Worm (Caenorhabditis elegans) whole organism, L3 larva: ENCODE results near the gene F49E10.2.
A peak's percentile ranks its signal among the peaks of the same experiment; 100 is the strongest.

ENCODE experiments used
- R02D3.7 ChIP-seq: fragments of 150-350 bp; optimal IDR thresholded peaks from 2 replicates; lab custom pipeline; 2014; ENCODE audit warnings: missing biosample characterization, missing genetic modification characterization
- ZK546.5 ChIP-seq: sonication (generic microtip); optimal IDR thresholded peaks from 2 replicates; lab custom pipeline; 2017; ENCODE audit warnings: missing biosample characterization, missing genetic modification characterization
- aly-2 ChIP-seq: fragments of 150-350 bp; optimal IDR thresholded peaks from 2 replicates; lab custom pipeline; 2014; ENCODE audit warnings: missing biosample characterization, missing genetic modification characterization
- ama-1 ChIP-seq: fragments of 150-350 bp; optimal IDR thresholded peaks from 2 replicates; lab custom pipeline; 2018
- ceh-16 ChIP-seq: sonication (generic microtip); optimal IDR thresholded peaks from 2 replicates; lab custom pipeline; 2017; ENCODE audit warnings: missing biosample characterization, missing genetic modification characterization
- ceh-28 ChIP-seq: fragments of 150-350 bp; optimal IDR thresholded peaks from 2 replicates; lab custom pipeline; 2014; ENCODE audit warnings: missing biosample characterization, missing genetic modification reagents, missing genetic modification characterization
- ceh-82 ChIP-seq: fragments of 150-350 bp; optimal IDR thresholded peaks from 2 replicates; lab custom pipeline; 2014; ENCODE audit warnings: missing biosample characterization, missing genetic modification characterization
- ceh-9 ChIP-seq: sonication (generic microtip); optimal IDR thresholded peaks from 2 replicates; lab custom pipeline; 2018; ENCODE audit warnings: missing biosample characterization, missing genetic modification characterization
- daf-12 ChIP-seq: fragments of 150-350 bp; optimal IDR thresholded peaks from 2 replicates; lab custom pipeline; 2014; ENCODE audit warnings: missing biosample characterization, missing genetic modification reagents, missing genetic modification characterization
- egl-27 ChIP-seq: sonication (generic microtip); optimal IDR thresholded peaks from 4 replicates; lab custom pipeline; 2017; ENCODE audit warnings: missing biosample characterization, missing genetic modification reagents, missing genetic modification characterization
- egl-5 ChIP-seq: fragments of 150-350 bp; optimal IDR thresholded peaks from 2 replicates; lab custom pipeline; 2017; ENCODE audit warnings: missing biosample characterization, missing genetic modification reagents, missing genetic modification characterization, inconsistent platforms
- elt-1 ChIP-seq: fragments of 150-350 bp; optimal IDR thresholded peaks from 2 replicates; lab custom pipeline; 2014; ENCODE audit warnings: missing biosample characterization, missing genetic modification characterization
- elt-2 ChIP-seq: sonication (generic microtip); optimal IDR thresholded peaks from 2 replicates; lab custom pipeline; 2016; ENCODE audit warnings: missing genetic modification reagents, mild to moderate bottlenecking, missing genetic modification characterization, missing compliant biosample characterization
- elt-3 ChIP-seq, 3 experiments: fragments of 150-350 bp in 1 of 3; sonication (generic microtip) in 2 of 3; optimal IDR thresholded peaks; 2 replicates in 2 of 3; 4 replicates in 1 of 3; lab custom pipeline; 2014 to 2017; ENCODE audit warnings: missing biosample characterization in 3 of 3, missing genetic modification characterization in 3 of 3
- eor-1 ChIP-seq, 2 experiments: fragments of 150-350 bp; optimal IDR thresholded peaks; 2 replicates each; lab custom pipeline; 2014 to 2018; ENCODE audit warnings: missing biosample characterization in 2 of 2, missing genetic modification characterization in 2 of 2
- fkh-10 ChIP-seq: sonication (generic microtip); optimal IDR thresholded peaks from 2 replicates; lab custom pipeline; 2017; ENCODE audit warnings: missing biosample characterization, missing genetic modification reagents, missing genetic modification characterization
- fkh-2 ChIP-seq: fragments of 150-350 bp; optimal IDR thresholded peaks from 2 replicates; lab custom pipeline; 2014; ENCODE audit warnings: missing biosample characterization, missing genetic modification reagents, missing genetic modification characterization
- fos-1 ChIP-seq: fragments of 150-350 bp; optimal IDR thresholded peaks from 2 replicates; lab custom pipeline; 2014; ENCODE audit warnings: missing biosample characterization, missing genetic modification characterization
- hmg-11 ChIP-seq: sonication (generic microtip); optimal IDR thresholded peaks from 2 replicates; lab custom pipeline; 2016; ENCODE audit warnings: missing genetic modification characterization, missing compliant biosample characterization
- jun-1 ChIP-seq: fragments of 150-350 bp; optimal IDR thresholded peaks from 2 replicates; lab custom pipeline; 2014; ENCODE audit warnings: missing biosample characterization, missing genetic modification reagents, missing genetic modification characterization
- lin-15B ChIP-seq: fragments of 150-350 bp; optimal IDR thresholded peaks from 2 replicates; lab custom pipeline; 2014; ENCODE audit warnings: missing biosample characterization, missing genetic modification characterization
- lin-39 ChIP-seq: fragments of 150-350 bp; optimal IDR thresholded peaks from 2 replicates; lab custom pipeline; 2018; ENCODE audit warnings: missing biosample characterization, missing genetic modification reagents, missing genetic modification characterization
- lsy-12 ChIP-seq: sonication (generic microtip); optimal IDR thresholded peaks from 2 replicates; lab custom pipeline; 2016; ENCODE audit warnings: mild to moderate bottlenecking, missing genetic modification characterization, missing compliant biosample characterization
- mdl-1 ChIP-seq: fragments of 150-350 bp; optimal IDR thresholded peaks from 2 replicates; lab custom pipeline; 2014; ENCODE audit warnings: missing biosample characterization, missing genetic modification characterization
- mml-1 ChIP-seq: fragments of 150-350 bp; sonication (generic microtip); optimal IDR thresholded peaks from 3 replicates; lab custom pipeline; 2014; ENCODE audit warnings: missing biosample characterization, missing genetic modification characterization
- nfya-1 ChIP-seq: sonication (generic microtip); optimal IDR thresholded peaks from 2 replicates; lab custom pipeline; 2017; ENCODE audit warnings: missing genetic modification characterization, mild to moderate bottlenecking, missing compliant biosample characterization, antibody characterized with exemption, moderate library complexity; ENCODE audit not compliant: insufficient read depth
- nhr-11 ChIP-seq: fragments of 150-350 bp; optimal IDR thresholded peaks from 2 replicates; lab custom pipeline; 2014; ENCODE audit warnings: missing biosample characterization, missing genetic modification characterization
- nhr-12 ChIP-seq: fragments of 150-350 bp; optimal IDR thresholded peaks from 2 replicates; lab custom pipeline; 2014; ENCODE audit warnings: missing biosample characterization, missing genetic modification characterization
- nhr-23 ChIP-seq: fragments of 150-350 bp; optimal IDR thresholded peaks from 2 replicates; lab custom pipeline; 2014; ENCODE audit warnings: missing biosample characterization, missing genetic modification reagents, missing genetic modification characterization
- nhr-237 ChIP-seq: fragments of 150-350 bp; optimal IDR thresholded peaks from 2 replicates; lab custom pipeline; 2014; ENCODE audit warnings: missing biosample characterization, missing genetic modification characterization
- nhr-25 ChIP-seq: sonication (generic microtip); optimal IDR thresholded peaks from 2 replicates; lab custom pipeline; 2017; ENCODE audit warnings: missing biosample characterization, missing genetic modification characterization
- nhr-28 ChIP-seq: fragments of 150-350 bp; optimal IDR thresholded peaks from 2 replicates; lab custom pipeline; 2014; ENCODE audit warnings: missing biosample characterization, missing genetic modification characterization
- nhr-43 ChIP-seq: sonication (generic microtip); optimal IDR thresholded peaks from 2 replicates; lab custom pipeline; 2016; ENCODE audit warnings: mild to moderate bottlenecking, missing genetic modification characterization, missing compliant biosample characterization; ENCODE audit not compliant: poor library complexity, severe bottlenecking
- nhr-67 ChIP-seq: fragments of 150-350 bp; optimal IDR thresholded peaks from 2 replicates; lab custom pipeline; 2014; ENCODE audit warnings: missing biosample characterization, missing genetic modification characterization
- nhr-76 ChIP-seq: fragments of 150-350 bp; sonication (generic microtip); optimal IDR thresholded peaks from 5 replicates; lab custom pipeline; 2014; ENCODE audit warnings: missing biosample characterization, missing genetic modification characterization
- nhr-77 ChIP-seq: fragments of 150-350 bp; optimal IDR thresholded peaks from 2 replicates; lab custom pipeline; 2014; ENCODE audit warnings: missing biosample characterization, missing genetic modification characterization
- pha-4 ChIP-seq: fragments of 150-350 bp; optimal IDR thresholded peaks from 2 replicates; lab custom pipeline; 2014; ENCODE audit warnings: missing biosample characterization, missing genetic modification reagents, missing genetic modification characterization
- pqm-1 ChIP-seq: fragments of 150-350 bp; optimal IDR thresholded peaks from 2 replicates; lab custom pipeline; 2017; ENCODE audit warnings: missing biosample characterization, missing genetic modification characterization, inconsistent platforms
- sea-2 ChIP-seq: fragments of 150-350 bp; sonication (generic microtip); optimal IDR thresholded peaks from 4 replicates; lab custom pipeline; 2014; ENCODE audit warnings: missing biosample characterization, missing genetic modification reagents, missing genetic modification characterization
- skn-1 ChIP-seq: fragments of 150-350 bp; optimal IDR thresholded peaks from 2 replicates; lab custom pipeline; 2014; ENCODE audit warnings: missing biosample characterization, missing genetic modification characterization
- snpc-4 ChIP-seq: fragments of 150-350 bp; optimal IDR thresholded peaks from 2 replicates; lab custom pipeline; 2014; ENCODE audit warnings: missing biosample characterization, missing genetic modification characterization
- tbx-2 ChIP-seq: sonication (generic microtip); optimal IDR thresholded peaks from 2 replicates; lab custom pipeline; 2016; ENCODE audit warnings: mild to moderate bottlenecking, missing genetic modification characterization, missing compliant biosample characterization
- unc-39 ChIP-seq: sonication (generic microtip); optimal IDR thresholded peaks from 4 replicates; lab custom pipeline; 2017; ENCODE audit warnings: missing biosample characterization, missing genetic modification characterization
- unc-62 ChIP-seq: fragments of 150-350 bp; sonication (generic microtip); optimal IDR thresholded peaks from 4 replicates; lab custom pipeline; 2014; ENCODE audit warnings: missing biosample characterization, missing genetic modification reagents, missing genetic modification characterization
- zag-1 ChIP-seq: fragments of 150-350 bp; optimal IDR thresholded peaks from 2 replicates; lab custom pipeline; 2014; ENCODE audit warnings: missing biosample characterization, missing genetic modification characterization
- ztf-11 ChIP-seq: fragments of 150-350 bp; optimal IDR thresholded peaks from 2 replicates; lab custom pipeline; 2014; ENCODE audit warnings: missing biosample characterization, missing genetic modification characterization
- ztf-4 ChIP-seq: fragments of 150-350 bp; optimal IDR thresholded peaks from 2 replicates; lab custom pipeline; 2014; ENCODE audit warnings: missing biosample characterization, missing genetic modification characterization

The F49E10.2 gene

ce11 chrX:5890080-5890479 is at the start of gene F49E10.2:
F49E10.2 (plus strand) TSS chrX:5890380.
- no peak for TF ChIP-seq ceh-28 (tag; lab: Kevin White, UChicago)
- no peak for TF ChIP-seq nhr-67 (tag; lab: Kevin White, UChicago)
- TF ChIP-seq nhr-77 (tag; lab: Kevin White, UChicago), result no peak
- no peak for TF ChIP-seq lsy-12
- no peak for TF ChIP-seq ztf-11 (tag; lab: Kevin White, UChicago)
- no peak for TF ChIP-seq nhr-237 (tag; lab: Kevin White, UChicago)
- no peak for TF ChIP-seq daf-12
- TF ChIP-seq jun-1 (tag; lab: Kevin White, UChicago), result no peak
- no peak for TF ChIP-seq ZK546.5
- TF ChIP-seq hmg-11 (tag; lab: Kevin White, UChicago), result no peak
- no peak for TF ChIP-seq fkh-2 (tag; lab: Kevin White, UChicago)
- no peak for TF ChIP-seq mml-1 (tag; lab: Kevin White, UChicago)
- TF ChIP-seq mdl-1, result no peak
- TF ChIP-seq, all 47 proteins: peak for 0

- TF ChIP-seq ztf-4 (tag; lab: Kevin White, UChicago) (peak; percentile 94), nfya-1 (tag; lab: Kevin White, UChicago) (peak; percentile 98), sea-2 (GFP tag; lab: Kevin White, UChicago) (no peak), pqm-1 (tag; lab: Kevin White, UChicago) (peak; percentile 98), ceh-16 (peak; percentile 78), daf-12 (peak; percentile 78), nhr-77 (tag; lab: Kevin White, UChicago) (peak; percentile 93), elt-2 (tag; lab: Kevin White, UChicago) (peak; percentile 99), nhr-11 (tag; lab: Kevin White, UChicago) (peak; percentile 97), nhr-28 (tag; lab: Kevin White, UChicago) (peak; percentile 87), nhr-25 (tag; lab: Kevin White, UChicago) (peak; percentile 100), nhr-76 (peak; percentile 87), egl-5 (peak; percentile 97), unc-62 (peak; percentile 96), egl-27 (tag; lab: Kevin White, UChicago) (peak; percentile 95), nhr-237 (tag; lab: Kevin White, UChicago) (no peak), ama-1 (lab: Kevin White, UChicago) (peak; percentile 94), tbx-2 (tag; lab: Kevin White, UChicago) (peak; percentile 95), lsy-12 (peak; percentile 98), zag-1 (tag; lab: Kevin White, UChicago) (peak; percentile 74), lin-15B (tag; lab: Kevin White, UChicago) (peak; percentile 99), nhr-23 (tag; lab: Kevin White, UChicago) (peak; percentile 100), fos-1 (peak; percentile 98), pha-4 (peak; percentile 100), R02D3.7 (tag; lab: Kevin White, UChicago) (peak; percentile 90), lin-39 (tag; lab: Kevin White, UChicago) (peak; percentile 98), unc-39 (peak; percentile 7), elt-1 (peak; percentile 90), skn-1 (peak; percentile 97), snpc-4 (tag; lab: Kevin White, UChicago) (peak; percentile 93), elt-3 (tag; optimal IDR thresholded peaks at IDR 0.05; lab: Kevin White, UChicago) (peak in 2 of 3 experiments; percentile 95 to 99), fkh-2 (tag; lab: Kevin White, UChicago) (peak; percentile 62), ztf-11 (tag; lab: Kevin White, UChicago) (no peak), jun-1 (tag; lab: Kevin White, UChicago) (peak; percentile 99), hmg-11 (tag; lab: Kevin White, UChicago) (peak; percentile 93), mdl-1 (peak; percentile 96), nhr-43 (tag; lab: Kevin White, UChicago) (peak; percentile 97), ZK546.5 (peak; percentile 50), ceh-28 (tag; lab: Kevin White, UChicago) (peak; percentile 92), eor-1 (tag; optimal IDR thresholded peaks at IDR 0.05; lab: Kevin White, UChicago) (peak in 1 of 2 experiments; percentile 36), nhr-12 (tag; lab: Kevin White, UChicago) (no peak), ceh-82 (peak; percentile 94), aly-2 (tag; lab: Kevin White, UChicago) (no peak), ceh-9 (tag; lab: Kevin White, UChicago) (no peak), fkh-10 (GFP tag; lab: Kevin White, UChicago) (peak; percentile 97), nhr-67 (tag; lab: Kevin White, UChicago) (peak; percentile 32), mml-1 (tag; lab: Kevin White, UChicago) (peak; percentile 36)
Measured at ce11 chrX:5841060-5841642, 49.0 kb upstream of the F49E10.2 start, which contains the start of gene puf-9. puf-9 (plus strand) TSS chrX:5841592.
